Worm (Caenorhabditis elegans): ENCODE results near the gene cyp-37A1.

- TF ChIP-seq T22C8.4 (GFP tag; IDR thresholded peaks at IDR 0.05) = no peak
- TF ChIP-seq med-1 (GFP tag; optimal IDR thresholded peaks at IDR 0.05; ENCODE audit: insufficient read depth) = no peak
- TF ChIP-seq tab-1 (GFP tag; IDR thresholded peaks at IDR 0.05) = no peak
- no peak for TF ChIP-seq ref-1 (GFP tag; conservative IDR thresholded peaks at IDR 0.05)
- TF ChIP-seq cog-1 (tag; optimal IDR thresholded peaks at IDR 0.05) = no peak
Measured at ce11 chrII:14039811-14040203, 23.0 kb upstream of the cyp-37A1 start.

Measured in whole organism, midembryonic.